Fruit fly (Drosophila melanogaster) whole organism, pupa: ENCODE measurements around the gene CG1236.

ENCODE experiments used
- CG10348 ChIP-seq: fragments of 200-800 bp; sonication (Bioruptor generic); IDR thresholded peaks from 2 replicates; pipeline ENCODE4 v1.3.6; 2022; ENCODE audit warnings: missing biosample characterization, missing genetic modification characterization
- CG14655 ChIP-seq: fragments of 200-800 bp; sonication (Bioruptor generic); optimal IDR thresholded peaks from 3 replicates; lab custom pipeline; 2017; ENCODE audit warnings: mild to moderate bottlenecking, missing biosample characterization, missing genetic modification reagents, missing genetic modification characterization
- CG15710 ChIP-seq: fragments of 200-800 bp; sonication (Bioruptor generic); optimal IDR thresholded peaks from 2 replicates; lab custom pipeline; 2018; ENCODE audit warnings: missing biosample characterization, mild to moderate bottlenecking, missing genetic modification characterization, moderate library complexity
- CG32121 ChIP-seq: fragments of 200-800 bp; sonication (Bioruptor generic); IDR thresholded peaks from 2 replicates; pipeline ENCODE4 v1.3.6; 2022; ENCODE audit warnings: missing biosample characterization, missing genetic modification characterization
- CG4496 ChIP-seq: fragments of 200-800 bp; sonication (Bioruptor generic); IDR thresholded peaks from 3 replicates; pipeline ENCODE4 v1.3.6; 2022; ENCODE audit warnings: missing biosample characterization, missing genetic modification characterization
- CG8159 ChIP-seq: fragments of 200-800 bp; sonication (Bioruptor generic); optimal IDR thresholded peaks from 3 replicates; lab custom pipeline; 2018; ENCODE audit warnings: missing biosample characterization, mild to moderate bottlenecking, missing genetic modification characterization, moderate library complexity
- D1 ChIP-seq: fragments of 200-800 bp; sonication (Bioruptor generic); optimal IDR thresholded peaks from 2 replicates; lab custom pipeline; 2018; ENCODE audit warnings: missing biosample characterization, mild to moderate bottlenecking, missing genetic modification characterization, moderate library complexity
- EcR ChIP-seq: fragments of 200-800 bp; sonication (Bioruptor generic); optimal IDR thresholded peaks from 3 replicates; lab custom pipeline; 2019; ENCODE audit warnings: missing biosample characterization, missing genetic modification characterization, mild to moderate bottlenecking, moderate library complexity, missing genetic modification reagents
- Pif1A ChIP-seq: fragments of 200-800 bp; sonication (Bioruptor generic); optimal IDR thresholded peaks from 3 replicates; lab custom pipeline; 2016; ENCODE audit warnings: missing biosample characterization, missing genetic modification characterization
- Snoo ChIP-seq: fragments of 200-800 bp; sonication (Bioruptor generic); optimal IDR thresholded peaks from 3 replicates; lab custom pipeline; 2017; ENCODE audit warnings: missing biosample characterization, mild to moderate bottlenecking, missing genetic modification characterization, inconsistent platforms
- fd96Ca ChIP-seq: fragments of 200-800 bp; sonication (Bioruptor generic); IDR thresholded peaks from 3 replicates; pipeline ENCODE4 v1.3.6; 2022; ENCODE audit warnings: missing biosample characterization, missing genetic modification characterization
- gl ChIP-seq: fragments of 200-800 bp; sonication (Bioruptor generic); optimal IDR thresholded peaks from 2 replicates; lab custom pipeline; 2018; ENCODE audit warnings: missing biosample characterization, mild to moderate bottlenecking, missing genetic modification characterization

dm6 chr3R:5742278-5743196 is 6.0 kb downstream of the CG1236 start, which contains the start of the genes Sym and Madm:
- TF ChIP-seq CG32121 (GFP tag; lab: Robert Waterston, UW) = no peak
- TF ChIP-seq CG4496 = no peak
- TF ChIP-seq D1 (tag; lab: Kevin White, UChicago) = no peak
- no peak for TF ChIP-seq CG15710
- TF ChIP-seq EcR (GFP tag; lab: Kevin White, UChicago) = no peak
- TF ChIP-seq fd96Ca = no peak
- TF ChIP-seq CG14655 (GFP tag; lab: Kevin White, UChicago) = no peak
- TF ChIP-seq Snoo = no peak
- TF ChIP-seq gl = no peak
- no peak for TF ChIP-seq Pif1A
- TF ChIP-seq CG8159 (tag; lab: Kevin White, UChicago) = no peak
- no peak for TF ChIP-seq CG10348 (GFP tag; lab: Robert Waterston, UW)
